Worm (Caenorhabditis elegans) whole organism, L1 larva: Measurements from ENCODE around the gene twk-42.
A peak's percentile ranks its signal among the peaks of the same experiment; 100 is the strongest.

Experiments used
- F16B12.6 ChIP-seq: fragments of 150-350 bp; optimal IDR thresholded peaks from 2 replicates; lab custom pipeline; 2014; ENCODE audit warnings: missing biosample characterization, missing genetic modification characterization
- aha-1 ChIP-seq: fragments of 150-350 bp; optimal IDR thresholded peaks from 2 replicates; lab custom pipeline; 2014; ENCODE audit warnings: missing biosample characterization, missing genetic modification characterization
- alr-1 ChIP-seq: fragments of 200-800 bp; sonication (Bioruptor generic); optimal IDR thresholded peaks from 2 replicates; lab custom pipeline; 2018; ENCODE audit warnings: borderline replicate concordance, mild to moderate bottlenecking, missing genetic modification characterization, missing compliant biosample characterization
- aly-2 ChIP-seq: fragments of 150-350 bp; optimal IDR thresholded peaks from 2 replicates; lab custom pipeline; 2014; ENCODE audit warnings: missing biosample characterization, missing genetic modification characterization
- ama-1 ChIP-seq: fragments of 150-350 bp; optimal IDR thresholded peaks from 2 replicates; lab custom pipeline; 2014
- blmp-1 ChIP-seq: fragments of 150-350 bp; optimal IDR thresholded peaks from 2 replicates; lab custom pipeline; 2014; ENCODE audit warnings: missing biosample characterization, missing genetic modification characterization
- ceh-63 ChIP-seq: fragments of 200-800 bp; sonication (Bioruptor generic); optimal IDR thresholded peaks from 2 replicates; lab custom pipeline; 2018; ENCODE audit warnings: mild to moderate bottlenecking, missing genetic modification characterization, missing compliant biosample characterization
- efl-1 ChIP-seq, 4 experiments: fragments of 150-350 bp; optimal IDR thresholded peaks in 3 of 4; peaks in 1 of 4; 1 replicate in 1 of 4; 2 replicates in 3 of 4; lab custom pipeline; 2014; ENCODE audit warnings: missing biosample characterization in 2 of 4, missing genetic modification characterization in 2 of 4, missing genetic modification reagents in 2 of 4
- egl-27 ChIP-seq, 2 experiments: fragments of 150-350 bp in 1 of 2; sonication (generic microtip); optimal IDR thresholded peaks; 3 replicates each; lab custom pipeline; 2017 to 2018; ENCODE audit warnings: missing biosample characterization in 2 of 2, missing genetic modification characterization in 2 of 2, missing genetic modification reagents in 2 of 2
- elt-2 ChIP-seq: sonication (generic microtip); optimal IDR thresholded peaks from 2 replicates; lab custom pipeline; 2016; ENCODE audit warnings: missing genetic modification characterization, mild to moderate bottlenecking, inconsistent platforms, missing compliant biosample characterization, missing genetic modification reagents
- fkh-10 ChIP-seq: sonication (generic microtip); optimal IDR thresholded peaks from 2 replicates; lab custom pipeline; 2017; ENCODE audit warnings: missing biosample characterization, missing genetic modification reagents, missing genetic modification characterization
- fkh-4 ChIP-seq: sonication (generic microtip); optimal IDR thresholded peaks from 2 replicates; lab custom pipeline; 2016; ENCODE audit warnings: missing compliant biosample characterization, missing genetic modification characterization, borderline replicate concordance
- fos-1 ChIP-seq: fragments of 150-350 bp; optimal IDR thresholded peaks from 2 replicates; lab custom pipeline; 2014; ENCODE audit warnings: missing biosample characterization, missing genetic modification characterization
- grh-1 ChIP-seq: fragments of 200-800 bp; sonication (Bioruptor generic); IDR thresholded peaks from 2 replicates; pipeline ENCODE4 v1.3.6; 2022; ENCODE audit warnings: missing genetic modification reagents, missing genetic modification characterization, missing compliant biosample characterization
- lin-14 ChIP-seq: fragments of 200-800 bp; sonication (Bioruptor generic); optimal IDR thresholded peaks from 2 replicates; lab custom pipeline; 2018; ENCODE audit warnings: mild to moderate bottlenecking, missing genetic modification characterization, moderate library complexity, missing compliant biosample characterization
- lin-15B ChIP-seq: fragments of 150-350 bp; sonication (generic microtip); optimal IDR thresholded peaks from 3 replicates; lab custom pipeline; 2014; ENCODE audit warnings: missing biosample characterization, missing genetic modification characterization
- lin-35 ChIP-seq, 2 experiments: fragments of 150-350 bp; optimal IDR thresholded peaks; 2 replicates each; lab custom pipeline; 2014; ENCODE audit warnings: missing biosample characterization in 2 of 2, missing genetic modification characterization in 2 of 2, missing genetic modification reagents in 2 of 2
- lir-3 ChIP-seq: sonication (generic microtip); optimal IDR thresholded peaks from 2 replicates; lab custom pipeline; 2016; ENCODE audit warnings: mild to moderate bottlenecking, missing genetic modification characterization, moderate library complexity, missing compliant biosample characterization; ENCODE audit not compliant: poor library complexity
- mdl-1 ChIP-seq, 2 experiments: fragments of 150-350 bp; optimal IDR thresholded peaks; 2 replicates each; lab custom pipeline; 2014 to 2017; ENCODE audit warnings: missing biosample characterization in 2 of 2, missing genetic modification characterization in 2 of 2, inconsistent platforms in 1 of 2
- nhr-19 ChIP-seq: fragments of 200-800 bp; sonication (Bioruptor generic); conservative IDR thresholded peaks from 2 replicates; pipeline ENCODE4 v1.3.6; 2022; ENCODE audit warnings: missing genetic modification characterization, missing compliant biosample characterization
- nhr-28 ChIP-seq: fragments of 150-350 bp; optimal IDR thresholded peaks from 2 replicates; lab custom pipeline; 2014; ENCODE audit warnings: missing biosample characterization, missing genetic modification characterization
- nhr-47 ChIP-seq: sonication (generic microtip); optimal IDR thresholded peaks from 2 replicates; lab custom pipeline; 2016; ENCODE audit warnings: mild to moderate bottlenecking, missing genetic modification characterization, moderate library complexity, missing compliant biosample characterization
- nhr-77 ChIP-seq: fragments of 150-350 bp; optimal IDR thresholded peaks from 2 replicates; lab custom pipeline; 2014; ENCODE audit warnings: missing biosample characterization, missing genetic modification characterization
- pag-3 ChIP-seq: sonication (generic microtip); optimal IDR thresholded peaks from 2 replicates; lab custom pipeline; 2017; ENCODE audit warnings: missing genetic modification characterization, mild to moderate bottlenecking, missing compliant biosample characterization, antibody characterized with exemption, borderline replicate concordance; ENCODE audit not compliant: insufficient read depth
- pax-3 ChIP-seq: fragments of 200-800 bp; sonication (Bioruptor generic); optimal IDR thresholded peaks from 2 replicates; lab custom pipeline; 2018; ENCODE audit warnings: mild to moderate bottlenecking, missing genetic modification characterization, moderate library complexity, missing compliant biosample characterization
- pqm-1 ChIP-seq: sonication (generic microtip); optimal IDR thresholded peaks from 3 replicates; lab custom pipeline; 2017; ENCODE audit warnings: missing biosample characterization, missing genetic modification characterization
- rnt-1 ChIP-seq: sonication (generic microtip); optimal IDR thresholded peaks from 2 replicates; lab custom pipeline; 2016; ENCODE audit warnings: mild to moderate bottlenecking, missing genetic modification characterization, moderate library complexity, missing compliant biosample characterization
- skn-1 ChIP-seq: fragments of 150-350 bp; optimal IDR thresholded peaks from 2 replicates; lab custom pipeline; 2014; ENCODE audit warnings: missing biosample characterization, missing genetic modification characterization
- sox-4 ChIP-seq: sonication (generic microtip); optimal IDR thresholded peaks from 2 replicates; lab custom pipeline; 2016; ENCODE audit warnings: missing genetic modification characterization, missing compliant biosample characterization
- sptf-1 ChIP-seq: fragments of 150-350 bp; optimal IDR thresholded peaks from 2 replicates; lab custom pipeline; 2014; ENCODE audit warnings: missing biosample characterization, missing genetic modification characterization
- unc-30 ChIP-seq: sonication (generic microtip); optimal IDR thresholded peaks from 2 replicates; lab custom pipeline; 2017; ENCODE audit warnings: missing biosample characterization, missing genetic modification characterization
- unc-62 ChIP-seq: fragments of 150-350 bp; optimal IDR thresholded peaks from 2 replicates; lab custom pipeline; 2014; ENCODE audit warnings: missing biosample characterization, missing genetic modification reagents, missing genetic modification characterization
- vab-15 ChIP-seq: sonication (generic microtip); optimal IDR thresholded peaks from 2 replicates; lab custom pipeline; 2017; ENCODE audit warnings: missing genotype, mild to moderate bottlenecking, missing genetic modification characterization, missing compliant biosample characterization
- xbp-1 ChIP-seq: sonication (generic microtip); optimal IDR thresholded peaks from 2 replicates; lab custom pipeline; 2016; ENCODE audit warnings: missing genetic modification characterization, missing compliant biosample characterization
- ztf-11 ChIP-seq, 2 experiments: sonication (generic microtip); optimal IDR thresholded peaks; 2 replicates each; lab custom pipeline; 2016 to 2017; ENCODE audit warnings: missing genetic modification characterization in 2 of 2, missing biosample characterization in 1 of 2, missing compliant biosample characterization in 1 of 2
- ztf-4 ChIP-seq: fragments of 150-350 bp; optimal IDR thresholded peaks from 2 replicates; lab custom pipeline; 2014; ENCODE audit warnings: missing biosample characterization, missing genetic modification characterization

Gene twk-42

DNA sequence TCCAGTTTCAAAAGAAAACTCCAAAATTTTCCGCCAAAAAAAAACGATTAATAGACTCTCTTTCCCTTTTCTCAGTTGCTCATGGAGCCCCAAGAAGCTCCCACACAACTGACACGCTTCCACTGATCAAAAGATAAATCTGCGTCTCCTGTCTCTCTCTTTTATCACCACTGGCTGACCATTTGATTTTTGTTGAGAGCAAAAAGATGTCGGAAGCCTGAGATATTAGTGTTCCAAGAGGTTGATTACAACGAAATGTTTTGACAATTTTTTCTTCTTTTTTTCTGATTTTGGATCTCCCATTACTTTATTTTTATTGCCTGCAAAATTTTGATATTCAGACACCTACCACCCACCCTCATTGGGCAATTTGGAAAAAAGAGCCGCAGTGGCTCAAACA, at the start of gene twk-42:
TSS of gene twk-42 (minus strand) at position 101 of the 400 bp plus-strand sequence.
- TF ChIP-seq nhr-19 (GFP tag; lab: Robert Waterston, UW): no peak
- TF ChIP-seq rnt-1 (tag; lab: Kevin White, UChicago): peak; percentile 29

DNA sequence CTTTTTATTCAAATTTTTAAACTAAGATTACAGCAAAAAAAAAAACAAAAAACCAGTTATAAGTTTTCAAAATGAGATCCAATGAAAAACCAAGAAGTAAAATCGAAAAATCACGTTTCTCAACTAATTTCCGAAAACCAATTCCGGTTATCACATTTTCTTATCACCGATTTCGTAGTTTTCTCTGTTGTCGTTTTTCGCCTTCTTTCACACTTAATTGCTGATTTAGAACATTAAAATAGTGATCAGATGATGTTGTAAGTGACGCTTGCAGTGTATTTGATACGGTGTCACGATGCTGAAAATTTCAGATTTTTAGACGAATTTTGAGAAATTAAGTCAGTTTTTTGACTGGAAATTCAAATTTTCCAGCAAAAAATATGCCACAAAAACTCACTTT, 47.9 kb upstream of the twk-42 start:
- no peak for TF ChIP-seq fkh-4 (tag; lab: Kevin White, UChicago)
- no peak for TF ChIP-seq ama-1 (lab: Kevin White, UChicago)
- TF ChIP-seq unc-62 (GFP tag; lab: Kevin White, UChicago): no peak
- no peak for TF ChIP-seq vab-15
- TF ChIP-seq nhr-77 (tag; lab: Kevin White, UChicago): no peak
- no peak for TF ChIP-seq grh-1 (GFP tag; lab: Robert Waterston, UW)
- TF ChIP-seq skn-1: no peak
- peak in 1 of 2 experiments; percentile 25 for TF ChIP-seq lin-35 (GFP tag; optimal IDR thresholded peaks at IDR 0.05; lab: Kevin White, UChicago)
- TF ChIP-seq efl-1 (optimal IDR thresholded peaks at IDR 0.05; lab: Kevin White, UChicago): no peak
- peak in 1 of 2 experiments; percentile 11 for TF ChIP-seq efl-1 (GFP tag; optimal IDR thresholded peaks at IDR 0.05 in 1 of 2; lab: Kevin White, UChicago)
- no peak for TF ChIP-seq F16B12.6 (tag; lab: Kevin White, UChicago)
- TF ChIP-seq elt-2 (tag; lab: Kevin White, UChicago): peak; percentile 17
- no peak for TF ChIP-seq alr-1
- no peak for TF ChIP-seq unc-30
- no peak for TF ChIP-seq sox-4
- TF ChIP-seq lin-14 (GFP tag; lab: Kevin White, UChicago): no peak
- no peak for TF ChIP-seq sptf-1 (tag; lab: Kevin White, UChicago)
- TF ChIP-seq egl-27 (tag; optimal IDR thresholded peaks at IDR 0.05; lab: Kevin White, UChicago): no peak
- no peak for TF ChIP-seq lir-3
- no peak for TF ChIP-seq rnt-1 (tag; lab: Kevin White, UChicago)
- peak; percentile 40 for TF ChIP-seq blmp-1
- TF ChIP-seq xbp-1 (tag; lab: Kevin White, UChicago): no peak
- no peak for TF ChIP-seq nhr-28

ce11 chrV:17777624-17778023, 45.2 kb upstream of the twk-42 start, which contains the start of gene C47A10.12:
Gene C47A10.12 (plus strand): TSS chrV:17777924.
- no peak for TF ChIP-seq fkh-10 (GFP tag; lab: Kevin White, UChicago)
- no peak for TF ChIP-seq lin-35 (GFP tag; optimal IDR thresholded peaks at IDR 0.05; lab: Kevin White, UChicago)
- no peak for TF ChIP-seq lin-15B (tag; lab: Kevin White, UChicago)
- TF ChIP-seq fos-1 (tag; lab: Kevin White, UChicago): no peak
- no peak for TF ChIP-seq pag-3
- TF ChIP-seq ceh-63: no peak
- TF ChIP-seq aly-2 (tag; lab: Kevin White, UChicago): no peak
- no peak for TF ChIP-seq pax-3 (tag; lab: Kevin White, UChicago)
- TF ChIP-seq lin-14 (GFP tag; lab: Kevin White, UChicago): no peak
- TF ChIP-seq nhr-47 (tag; lab: Kevin White, UChicago): no peak
- TF ChIP-seq unc-62 (GFP tag; lab: Kevin White, UChicago): no peak

DNA sequence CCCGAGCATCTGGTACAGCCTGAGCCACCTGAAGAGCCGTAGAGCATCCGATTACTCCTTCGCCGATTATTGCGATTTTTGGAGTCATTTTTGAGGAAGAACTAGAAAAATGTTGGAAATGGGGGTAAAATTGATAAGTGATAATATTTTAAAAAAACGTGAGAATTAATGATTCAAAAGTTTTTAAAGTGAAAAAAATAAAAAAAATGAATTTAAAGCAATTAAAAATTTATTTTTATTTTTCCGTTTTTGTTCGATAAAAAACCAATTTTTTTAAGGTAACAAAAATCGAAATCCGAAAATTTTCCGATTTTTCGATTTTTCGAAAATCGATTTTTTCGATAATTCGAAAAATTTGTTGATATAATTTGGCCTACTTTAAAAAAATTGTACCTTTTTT, 44.7 kb upstream of the twk-42 start, which contains the start of gene ddo-1:
TSS of gene ddo-1 (minus strand) at position 101 of the 400 bp plus-strand sequence.
- TF ChIP-seq fos-1 (tag; lab: Kevin White, UChicago) (no peak), pqm-1 (tag; lab: Kevin White, UChicago) (no peak), aha-1 (tag; lab: Kevin White, UChicago) (no peak), mdl-1 (tag; optimal IDR thresholded peaks at IDR 0.05; lab: Kevin White, UChicago) (no peak), ztf-4 (tag; lab: Kevin White, UChicago) (no peak), lin-14 (GFP tag; lab: Kevin White, UChicago) (no peak), ztf-11 (tag; optimal IDR thresholded peaks at IDR 0.05; lab: Kevin White, UChicago) (no peak)
